Worm (Caenorhabditis elegans) whole organism, L4 larva: ENCODE measurements around the gene F26G1.9.

Experiments used
- T20F7.1 ChIP-seq: fragments of 200-800 bp; sonication (Bioruptor generic); optimal IDR thresholded peaks from 2 replicates; lab custom pipeline; 2018; ENCODE audit warnings: mild to moderate bottlenecking, missing genetic modification characterization, missing compliant biosample characterization
- ZK546.5 ChIP-seq, 2 experiments: sonication (generic microtip); optimal IDR thresholded peaks; 2 replicates each; lab custom pipeline; 2017; ENCODE audit warnings: missing biosample characterization in 2 of 2, missing genetic modification characterization in 2 of 2
- ceh-28 ChIP-seq: fragments of 150-350 bp; optimal IDR thresholded peaks from 2 replicates; lab custom pipeline; 2014; ENCODE audit warnings: missing biosample characterization, missing genetic modification reagents, missing genetic modification characterization
- ceh-32 ChIP-seq: sonication (generic microtip); optimal IDR thresholded peaks from 2 replicates; lab custom pipeline; 2016; ENCODE audit warnings: mild to moderate bottlenecking, missing genetic modification characterization, missing compliant biosample characterization; ENCODE audit not compliant: poor library complexity
- ceh-62 ChIP-seq: sonication (generic microtip); optimal IDR thresholded peaks from 2 replicates; lab custom pipeline; 2017; ENCODE audit warnings: missing biosample characterization, missing genetic modification characterization
- ces-1 ChIP-seq: fragments of 150-350 bp; sonication (generic microtip); optimal IDR thresholded peaks from 4 replicates; lab custom pipeline; 2014; ENCODE audit warnings: missing biosample characterization, missing genetic modification reagents, missing genetic modification characterization
- cey-2 ChIP-seq: sonication (generic microtip); optimal IDR thresholded peaks from 3 replicates; lab custom pipeline; 2017; ENCODE audit warnings: missing genetic modification characterization, mild to moderate bottlenecking, missing compliant biosample characterization, antibody characterized with exemption, borderline replicate concordance; ENCODE audit not compliant: insufficient read depth
- daf-12 ChIP-seq: fragments of 150-350 bp; optimal IDR thresholded peaks from 2 replicates; lab custom pipeline; 2014; ENCODE audit warnings: missing biosample characterization, missing genetic modification reagents, missing genetic modification characterization
- daf-16 ChIP-seq, 3 experiments: sonication (generic microtip); optimal IDR thresholded peaks; 2 replicates each; lab custom pipeline; 2016 to 2017; ENCODE audit warnings: missing genetic modification characterization in 3 of 3, missing genetic modification reagents in 3 of 3, mild to moderate bottlenecking in 2 of 3, missing compliant biosample characterization in 2 of 3, missing biosample characterization in 1 of 3, moderate library complexity in 1 of 3
- dmd-6 ChIP-seq: fragments of 200-800 bp; sonication (Bioruptor generic); IDR thresholded peaks from 2 replicates; pipeline ENCODE4 v1.3.6; 2022; ENCODE audit warnings: missing genetic modification reagents, missing genetic modification characterization, missing compliant biosample characterization
- dmd-8 ChIP-seq: fragments of 200-800 bp; sonication (Bioruptor generic); IDR thresholded peaks from 2 replicates; pipeline ENCODE4 v1.3.6; 2022; ENCODE audit warnings: missing genetic modification characterization, missing compliant biosample characterization
- dpl-1 ChIP-seq: fragments of 150-350 bp; optimal IDR thresholded peaks from 2 replicates; lab custom pipeline; 2014; ENCODE audit warnings: missing biosample characterization, missing genetic modification reagents, missing genetic modification characterization
- duxl-1 ChIP-seq: sonication (generic microtip); optimal IDR thresholded peaks from 2 replicates; lab custom pipeline; 2016; ENCODE audit warnings: mild to moderate bottlenecking, missing genetic modification characterization, moderate library complexity, missing compliant biosample characterization; ENCODE audit not compliant: poor library complexity
- dve-1 ChIP-seq: sonication (generic microtip); optimal IDR thresholded peaks from 2 replicates; lab custom pipeline; 2017; ENCODE audit warnings: antibody characterized with exemption, mild to moderate bottlenecking, missing genetic modification characterization, missing compliant biosample characterization; ENCODE audit not compliant: insufficient read depth
- egl-43 ChIP-seq: fragments of 200-800 bp; sonication (Bioruptor generic); IDR thresholded peaks from 2 replicates; pipeline ENCODE4 v1.3.6; 2022; ENCODE audit warnings: missing genetic modification reagents, missing genetic modification characterization, missing compliant biosample characterization
- fkh-10 ChIP-seq: fragments of 150-350 bp; optimal IDR thresholded peaks from 2 replicates; lab custom pipeline; 2014; ENCODE audit warnings: missing biosample characterization, missing genetic modification reagents, missing genetic modification characterization
- hif-1 ChIP-seq, 2 experiments: sonication (generic microtip); optimal IDR thresholded peaks; 2 replicates each; lab custom pipeline; 2016 to 2017; ENCODE audit warnings: missing compliant biosample characterization in 2 of 2, missing genetic modification characterization in 2 of 2, missing genetic modification reagents in 2 of 2, missing genotype in 2 of 2, mild to moderate bottlenecking in 1 of 2
- hlh-11 ChIP-seq: fragments of 200-800 bp; sonication (Bioruptor generic); optimal IDR thresholded peaks from 2 replicates; lab custom pipeline; 2018; ENCODE audit warnings: mild to moderate bottlenecking, missing genetic modification characterization, missing compliant biosample characterization
- hlh-30 ChIP-seq: sonication (generic microtip); optimal IDR thresholded peaks from 2 replicates; lab custom pipeline; 2017; ENCODE audit warnings: antibody characterized with exemption, mild to moderate bottlenecking, missing genetic modification characterization, missing compliant biosample characterization; ENCODE audit not compliant: insufficient read depth
- lim-7 ChIP-seq: fragments of 200-800 bp; sonication (Bioruptor generic); IDR thresholded peaks from 2 replicates; pipeline ENCODE4 v1.3.6; 2022; ENCODE audit warnings: missing genetic modification characterization, missing compliant biosample characterization
- lin-1 ChIP-seq: fragments of 200-800 bp; sonication (Bioruptor generic); IDR thresholded peaks from 2 replicates; pipeline ENCODE4 v1.3.6; 2022; ENCODE audit warnings: missing genetic modification reagents, missing genetic modification characterization, missing compliant biosample characterization
- lin-29 ChIP-seq: fragments of 200-800 bp; sonication (Bioruptor generic); IDR thresholded peaks from 2 replicates; pipeline ENCODE4 v1.3.6; 2022; ENCODE audit warnings: missing genetic modification reagents, missing genetic modification characterization, missing compliant biosample characterization
- mdl-1 ChIP-seq, 2 experiments: fragments of 150-350 bp in 1 of 2; sonication (generic microtip) in 1 of 2; optimal IDR thresholded peaks; 2 replicates each; lab custom pipeline; 2014 to 2017; ENCODE audit warnings: missing biosample characterization in 2 of 2, missing genetic modification characterization in 2 of 2
- mep-1 ChIP-seq: fragments of 150-350 bp; sonication (generic microtip); optimal IDR thresholded peaks from 3 replicates; lab custom pipeline; 2014; ENCODE audit warnings: missing biosample characterization, missing genetic modification characterization
- mes-2 ChIP-seq: sonication (generic microtip); optimal IDR thresholded peaks from 2 replicates; lab custom pipeline; 2016; ENCODE audit warnings: missing genotype, mild to moderate bottlenecking, missing genetic modification characterization, missing compliant biosample characterization; ENCODE audit not compliant: poor library complexity, severe bottlenecking
- mxl-3 ChIP-seq: fragments of 200-800 bp; sonication (Bioruptor generic); optimal IDR thresholded peaks from 2 replicates; lab custom pipeline; 2018; ENCODE audit warnings: mild to moderate bottlenecking, missing genetic modification characterization, missing compliant biosample characterization
- nhr-10 ChIP-seq: fragments of 150-350 bp; optimal IDR thresholded peaks from 2 replicates; lab custom pipeline; 2014; ENCODE audit warnings: missing biosample characterization, missing genetic modification characterization
- nhr-102 ChIP-seq: sonication (generic microtip); optimal IDR thresholded peaks from 2 replicates; lab custom pipeline; 2016; ENCODE audit warnings: mild to moderate bottlenecking, missing genetic modification characterization, moderate library complexity, missing compliant biosample characterization
- nhr-11 ChIP-seq: fragments of 150-350 bp; optimal IDR thresholded peaks from 2 replicates; lab custom pipeline; 2014; ENCODE audit warnings: missing biosample characterization, missing genetic modification characterization
- nhr-28 ChIP-seq: fragments of 150-350 bp; optimal IDR thresholded peaks from 2 replicates; lab custom pipeline; 2014; ENCODE audit warnings: missing biosample characterization, missing genetic modification characterization
- nhr-6 ChIP-seq: fragments of 150-350 bp; optimal IDR thresholded peaks from 2 replicates; lab custom pipeline; 2014; ENCODE audit warnings: missing biosample characterization, missing genetic modification characterization
- nhr-77 ChIP-seq: fragments of 150-350 bp; optimal IDR thresholded peaks from 2 replicates; lab custom pipeline; 2014; ENCODE audit warnings: missing biosample characterization, missing genetic modification characterization
- pha-4 ChIP-seq, 2 experiments: fragments of 150-350 bp in 1 of 2; fragments of 200-800 bp in 1 of 2; sonication (Bioruptor generic) in 1 of 2; IDR thresholded peaks in 1 of 2; optimal IDR thresholded peaks in 1 of 2; 2 replicates each; pipeline versions ENCODE4 v1.3.6 to Lab custom; 2014 to 2022; ENCODE audit warnings: missing genetic modification characterization in 2 of 2, missing genetic modification reagents in 2 of 2, missing biosample characterization in 1 of 2, missing compliant biosample characterization in 1 of 2
- php-3 ChIP-seq: fragments of 200-800 bp; sonication (Bioruptor generic); IDR thresholded peaks from 2 replicates; pipeline ENCODE4 v1.3.6; 2022; ENCODE audit warnings: missing genetic modification reagents, missing genetic modification characterization, missing compliant biosample characterization
- pqm-1 ChIP-seq: sonication (generic microtip); optimal IDR thresholded peaks from 2 replicates; lab custom pipeline; 2017; ENCODE audit warnings: missing biosample characterization, missing genetic modification characterization
- spr-1 ChIP-seq: sonication (generic microtip); optimal IDR thresholded peaks from 2 replicates; lab custom pipeline; 2016; ENCODE audit warnings: mild to moderate bottlenecking, missing genetic modification characterization, missing compliant biosample characterization
- tra-1 ChIP-seq: fragments of 200-800 bp; sonication (Bioruptor generic); IDR thresholded peaks from 2 replicates; pipeline ENCODE4 v1.3.6; 2022; ENCODE audit warnings: missing genetic modification reagents, missing genetic modification characterization, missing compliant biosample characterization
- unc-130 ChIP-seq: sonication (generic microtip); optimal IDR thresholded peaks from 2 replicates; lab custom pipeline; 2016; ENCODE audit warnings: missing genetic modification reagents, missing genetic modification characterization, missing compliant biosample characterization
- zag-1 ChIP-seq: fragments of 150-350 bp; optimal IDR thresholded peaks from 2 replicates; lab custom pipeline; 2014; ENCODE audit warnings: missing biosample characterization, missing genetic modification characterization

Gene F26G1.9

DNA sequence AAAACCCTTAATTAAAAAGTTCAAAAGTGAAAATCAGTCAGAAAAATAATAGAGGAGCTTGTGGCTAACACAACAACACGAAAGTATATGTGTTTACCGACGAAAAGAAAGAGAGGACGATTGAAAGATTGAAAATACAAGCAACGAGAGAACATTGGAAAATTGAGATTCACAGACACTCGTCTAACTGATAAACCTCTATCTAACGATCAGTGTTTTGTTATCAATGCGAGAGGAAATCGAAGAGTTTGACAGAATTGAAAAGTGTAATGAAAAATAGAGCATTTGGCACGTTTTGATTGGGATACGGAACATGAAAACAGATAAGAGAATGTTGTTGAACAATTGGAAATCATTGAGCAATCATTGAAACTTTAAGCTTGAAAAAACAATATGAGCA lies 45.1 kb downstream of the F26G1.9 start:
- TF ChIP-seq cey-2 (tag; lab: Kevin White, UChicago), result peak; percentile 7
- no peak for TF ChIP-seq ceh-28
- peak; percentile 66 to 95 for TF ChIP-seq daf-16 (GFP tag; optimal IDR thresholded peaks at IDR 0.05; lab: Kevin White, UChicago)
- TF ChIP-seq daf-16 (tag; optimal IDR thresholded peaks at IDR 0.05; lab: Kevin White, UChicago), result peak; percentile 99
- no peak for TF ChIP-seq ZK546.5 (tag; optimal IDR thresholded peaks at IDR 0.05; lab: Kevin White, UChicago)
- TF ChIP-seq T20F7.1, result peak; percentile 33
- peak; percentile 50; the same call in 1 of the 2 replicates for TF ChIP-seq php-3 (GFP tag; lab: Robert Waterston, UW)
- TF ChIP-seq nhr-11, result peak; percentile 62
- no peak for TF ChIP-seq lin-29 (GFP tag; lab: Robert Waterston, UW)
- no peak for TF ChIP-seq pha-4 (GFP tag; IDR thresholded peaks at IDR 0.05; lab: Robert Waterston, UW)
- TF ChIP-seq pha-4 (tag; optimal IDR thresholded peaks at IDR 0.05; lab: Kevin White, UChicago), result no peak
- TF ChIP-seq mdl-1 (tag; optimal IDR thresholded peaks at IDR 0.05; lab: Kevin White, UChicago), result peak in 1 of 2 experiments; percentile 47
- TF ChIP-seq hlh-30 (tag; lab: Kevin White, UChicago), result peak; percentile 31
- peak; percentile 95 for TF ChIP-seq nhr-28
- peak; percentile 58 to 96 for TF ChIP-seq hif-1 (tag; optimal IDR thresholded peaks at IDR 0.05; lab: Kevin White, UChicago)
- TF ChIP-seq ceh-32 (tag; lab: Kevin White, UChicago), result no peak
- peak; percentile 34 for TF ChIP-seq spr-1 (tag; lab: Kevin White, UChicago)
- peak; percentile 73 for TF ChIP-seq lin-1 (GFP tag; lab: Robert Waterston, UW)
- peak; percentile 86 for TF ChIP-seq tra-1 (GFP tag; lab: Robert Waterston, UW)
- TF ChIP-seq dpl-1, result peak; percentile 0
- TF ChIP-seq mep-1 (tag; lab: Kevin White, UChicago), result peak; percentile 18
- peak; percentile 99 for TF ChIP-seq pqm-1 (tag; lab: Kevin White, UChicago)
- peak; percentile 91 for TF ChIP-seq hlh-11 (tag; lab: Kevin White, UChicago)
- peak; percentile 44 for TF ChIP-seq mxl-3
- peak; percentile 92 for TF ChIP-seq dve-1 (tag; lab: Kevin White, UChicago)
- TF ChIP-seq egl-43, result no peak
- TF ChIP-seq nhr-6 (tag; lab: Kevin White, UChicago), result peak; percentile 49
- TF ChIP-seq nhr-102, result peak; percentile 14
- TF ChIP-seq nhr-77 (tag; lab: Kevin White, UChicago), result peak; percentile 92
- TF ChIP-seq dmd-6 (GFP tag; lab: Robert Waterston, UW), result peak; percentile 89
- TF ChIP-seq, all 104 proteins: peak for 22

DNA sequence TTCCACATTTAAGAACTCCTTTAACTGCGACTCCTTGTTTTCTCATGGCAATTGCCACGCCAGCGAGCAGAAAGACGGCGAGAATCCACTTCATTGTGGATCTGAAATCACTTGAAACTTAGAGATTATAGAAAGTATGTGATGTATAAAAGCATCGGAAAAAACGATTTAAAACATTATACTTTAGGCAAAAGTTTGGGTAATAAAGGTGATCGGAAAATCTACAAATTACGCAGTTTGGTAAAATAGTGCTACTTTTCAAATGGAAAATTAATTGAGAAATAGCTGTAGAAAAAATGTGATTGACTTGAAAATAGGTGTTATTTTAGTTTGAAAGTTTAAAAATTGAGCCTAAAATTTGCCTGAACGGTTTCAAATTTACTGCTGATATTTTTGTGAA lies 46.0 kb downstream of the F26G1.9 start, which contains the start of gene ttr-41:
ttr-41 (minus strand) TSS at position 101 of the 400 bp plus-strand sequence.
- TF ChIP-seq daf-12 (tag; lab: Kevin White, UChicago), result no peak
- TF ChIP-seq dmd-8 (GFP tag; lab: Robert Waterston, UW), result no peak
- no peak for TF ChIP-seq lin-1 (GFP tag; lab: Robert Waterston, UW)
- no peak for TF ChIP-seq nhr-11
- TF ChIP-seq spr-1 (tag; lab: Kevin White, UChicago), result no peak
- no peak for TF ChIP-seq dmd-6 (GFP tag; lab: Robert Waterston, UW)
- no peak for TF ChIP-seq nhr-10 (tag; lab: Kevin White, UChicago)
- no peak for TF ChIP-seq fkh-10 (GFP tag; lab: Kevin White, UChicago)
- no peak for TF ChIP-seq ceh-62
- TF ChIP-seq ces-1 (GFP tag; lab: Kevin White, UChicago), result no peak
- no peak for TF ChIP-seq duxl-1 (tag; lab: Kevin White, UChicago)
- no peak for TF ChIP-seq zag-1 (tag; lab: Kevin White, UChicago)
- no peak for TF ChIP-seq lim-7
- no peak for TF ChIP-seq nhr-77 (tag; lab: Kevin White, UChicago)
- no peak for TF ChIP-seq mes-2
- no peak for TF ChIP-seq unc-130 (GFP tag; lab: Kevin White, UChicago)
